Fruit fly (Drosophila melanogaster) whole organism, prepupa: ENCODE data around the gene Ldh.

Experiments
- CG11762 ChIP-seq: fragments of 200-800 bp; sonication (Bioruptor generic); optimal IDR thresholded peaks from 3 replicates; lab custom pipeline; 2016; ENCODE audit warnings: missing biosample characterization, missing genetic modification characterization; ENCODE audit not compliant: insufficient read depth
- CG6854 ChIP-seq: fragments of 200-800 bp; sonication (Bioruptor generic); optimal IDR thresholded peaks from 2 replicates; lab custom pipeline; 2017; ENCODE audit warnings: missing biosample characterization, mild to moderate bottlenecking, missing genetic modification characterization
- CG8119 ChIP-seq: fragments of 200-800 bp; sonication (Bioruptor generic); IDR thresholded peaks from 3 replicates; pipeline ENCODE4 v1.3.6; 2022; ENCODE audit warnings: missing biosample characterization, missing genetic modification characterization
- CG8319 ChIP-seq: fragments of 200-800 bp; sonication (Bioruptor generic); optimal IDR thresholded peaks from 3 replicates; lab custom pipeline; 2016; ENCODE audit warnings: missing biosample characterization, missing genetic modification characterization
- CG8632 ChIP-seq: fragments of 200-800 bp; sonication (Bioruptor generic); optimal IDR thresholded peaks from 3 replicates; lab custom pipeline; 2016; ENCODE audit warnings: missing biosample characterization, missing genetic modification characterization
- Eip78C ChIP-seq: fragments of 200-800 bp; sonication (Bioruptor generic); peaks from one replicate; lab custom pipeline; 2016; ENCODE audit warnings: missing biosample characterization, missing genetic modification characterization
- Ets96B ChIP-seq: fragments of 200-800 bp; optimal IDR thresholded peaks from 2 replicates; lab custom pipeline; 2019; ENCODE audit warnings: missing biosample characterization, mild to moderate bottlenecking, missing genetic modification characterization, moderate library complexity
- Lpt ChIP-seq: fragments of 200-800 bp; sonication (Bioruptor generic); optimal IDR thresholded peaks from 3 replicates; lab custom pipeline; 2016; ENCODE audit warnings: missing biosample characterization, missing genetic modification characterization
- Met ChIP-seq: fragments of 200-800 bp; sonication (Bioruptor generic); optimal IDR thresholded peaks from 3 replicates; lab custom pipeline; 2016; ENCODE audit warnings: missing biosample characterization, missing genetic modification characterization
- Sox102F ChIP-seq: fragments of 200-800 bp; sonication (Bioruptor generic); optimal IDR thresholded peaks from 2 replicates; lab custom pipeline; 2016; ENCODE audit warnings: missing biosample characterization, mild to moderate bottlenecking, missing genetic modification characterization
- Sox14 ChIP-seq: fragments of 200-800 bp; sonication (Bioruptor generic); optimal IDR thresholded peaks from 3 replicates; lab custom pipeline; 2016; ENCODE audit warnings: missing biosample characterization, missing genetic modification characterization
- achi ChIP-seq: fragments of 200-800 bp; sonication (Bioruptor generic); optimal IDR thresholded peaks from 3 replicates; lab custom pipeline; 2016; ENCODE audit warnings: missing biosample characterization, missing genetic modification characterization
- fd85E ChIP-seq: fragments of 200-800 bp; sonication (Bioruptor generic); optimal IDR thresholded peaks from 3 replicates; lab custom pipeline; 2016; ENCODE audit warnings: missing biosample characterization, missing genetic modification characterization
- topi ChIP-seq: fragments of 200-800 bp; sonication (Bioruptor generic); optimal IDR thresholded peaks from 3 replicates; lab custom pipeline; 2016; ENCODE audit warnings: missing biosample characterization, missing genetic modification characterization

dm6 chr3L:6254427-6255105 lies 7.9 kb downstream of the Ldh start:
- TF ChIP-seq Sox102F (no peak), CG8319 (GFP tag; lab: Kevin White, UChicago) (no peak), Met (GFP tag; lab: Kevin White, UChicago) (no peak), CG11762 (GFP tag; lab: Kevin White, UChicago) (no peak), Lpt (GFP tag; lab: Kevin White, UChicago) (no peak), fd85E (GFP tag; lab: Kevin White, UChicago) (no peak), Ets96B (tag; lab: Kevin White, UChicago) (no peak), Eip78C (GFP tag; lab: Kevin White, UChicago) (no peak), Sox14 (GFP tag; lab: Kevin White, UChicago) (no peak), topi (peak; percentile 26), CG8119 (GFP tag; lab: Robert Waterston, UW) (no peak), CG8632 (GFP tag; lab: Kevin White, UChicago) (no peak), CG6854 (no peak), achi (GFP tag; lab: Kevin White, UChicago) (no peak)
